Worm (Caenorhabditis elegans): ENCODE measurements around the gene F14H3.12.

The F14H3.12 gene

DNA sequence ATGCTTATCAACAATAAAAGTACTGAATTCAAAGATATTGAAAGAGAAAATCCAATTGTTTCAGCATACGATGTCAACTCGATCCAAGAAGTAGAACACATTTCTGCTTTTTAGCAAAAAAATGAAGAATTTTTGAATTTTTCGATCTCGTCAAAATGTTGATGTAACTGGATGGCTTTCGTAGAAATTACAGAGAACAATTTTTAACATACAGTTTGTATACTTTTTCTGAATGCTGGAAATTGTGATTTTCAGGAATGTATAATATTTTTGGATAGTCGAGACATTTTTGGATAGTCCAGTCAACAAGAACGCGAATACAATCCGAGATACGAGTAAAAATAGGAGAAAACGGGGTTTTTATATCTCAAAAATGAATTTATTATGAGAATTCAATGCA, 43.5 kb upstream of the F14H3.12 start, which contains the start of gene str-103:
str-103 (minus strand) TSS at position 101 of the 400 bp plus-strand sequence.
- TF ChIP-seq elt-3 (tag; optimal IDR thresholded peaks at IDR 0.05) = no peak
- no peak for TF ChIP-seq ham-2 (GFP tag; optimal IDR thresholded peaks at IDR 0.05)
- TF ChIP-seq nhr-12 (tag; optimal IDR thresholded peaks at IDR 0.05) = no peak
- no peak for TF ChIP-seq sem-2 (GFP tag; optimal IDR thresholded peaks at IDR 0.05)
- TF ChIP-seq nhr-2 (tag; optimal IDR thresholded peaks at IDR 0.05) = no peak
- no peak for TF ChIP-seq cnd-1 (tag; optimal IDR thresholded peaks at IDR 0.05)
- TF ChIP-seq unc-120 (tag; optimal IDR thresholded peaks at IDR 0.05; ENCODE audit: poor library complexity, severe bottlenecking) = no peak
- TF ChIP-seq ztf-11 (tag; optimal IDR thresholded peaks at IDR 0.05) = no peak
- TF ChIP-seq mls-2 (tag; optimal IDR thresholded peaks at IDR 0.05) = no peak
- TF ChIP-seq nhr-76 (tag; optimal IDR thresholded peaks at IDR 0.05) = no peak
- no peak for TF ChIP-seq ceh-39 (tag; optimal IDR thresholded peaks at IDR 0.05)
- no peak for TF ChIP-seq zip-8 (tag; optimal IDR thresholded peaks at IDR 0.05)
- TF ChIP-seq nhr-28 (tag; optimal IDR thresholded peaks at IDR 0.05) = no peak
- no peak for TF ChIP-seq lin-13 (tag; optimal IDR thresholded peaks at IDR 0.05)
- no peak for TF ChIP-seq sptf-1 (tag; optimal IDR thresholded peaks at IDR 0.05)
- no peak for TF ChIP-seq snpc-4 (tag; optimal IDR thresholded peaks at IDR 0.05)
- TF ChIP-seq pha-4 (tag; optimal IDR thresholded peaks at IDR 0.05) = no peak
- TF ChIP-seq ceh-83 (GFP tag; optimal IDR thresholded peaks at IDR 0.05) = no peak
- no peak for TF ChIP-seq bed-3 (GFP tag; optimal IDR thresholded peaks at IDR 0.05)

DNA sequence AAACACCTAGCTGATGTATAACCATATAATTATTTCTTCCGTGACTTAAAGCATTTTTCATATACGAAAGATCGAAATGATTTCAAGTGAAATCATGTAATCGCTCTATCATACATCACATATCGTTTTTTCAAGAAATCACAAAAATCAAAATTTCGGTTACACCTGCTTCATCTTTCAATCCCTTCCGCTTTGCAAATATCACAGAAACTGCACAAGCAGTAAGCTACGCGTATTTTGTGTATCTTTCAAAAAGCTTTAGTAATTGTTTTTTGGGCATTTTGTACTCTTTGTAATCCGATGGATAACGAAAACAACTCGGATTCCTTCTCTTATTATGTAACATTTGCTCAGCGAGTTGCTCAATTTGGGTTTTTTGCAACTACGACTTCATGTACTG, 40.3 kb upstream of the F14H3.12 start, which contains the start of gene str-25:
str-25 (plus strand) TSS at position 301 of the 400 bp plus-strand sequence.
- TF ChIP-seq nhr-2 (tag; optimal IDR thresholded peaks at IDR 0.05) (no peak), unc-62 (GFP tag; optimal IDR thresholded peaks at IDR 0.05) (no peak), blmp-1 (tag; optimal IDR thresholded peaks at IDR 0.05) (no peak), ceh-43 (GFP tag; optimal IDR thresholded peaks at IDR 0.05) (no peak), nhr-237 (tag; optimal IDR thresholded peaks at IDR 0.05) (no peak), flh-1 (GFP tag; optimal IDR thresholded peaks at IDR 0.05) (no peak), sptf-1 (tag; optimal IDR thresholded peaks at IDR 0.05) (no peak), mab-5 (tag; optimal IDR thresholded peaks at IDR 0.05) (no peak), nhr-76 (tag; optimal IDR thresholded peaks at IDR 0.05) (no peak), hlh-1 (tag; optimal IDR thresholded peaks at IDR 0.05) (no peak), drap-1 (GFP tag; optimal IDR thresholded peaks at IDR 0.05) (no peak), lin-13 (tag; optimal IDR thresholded peaks at IDR 0.05) (no peak), zip-8 (tag; optimal IDR thresholded peaks at IDR 0.05) (no peak)

DNA sequence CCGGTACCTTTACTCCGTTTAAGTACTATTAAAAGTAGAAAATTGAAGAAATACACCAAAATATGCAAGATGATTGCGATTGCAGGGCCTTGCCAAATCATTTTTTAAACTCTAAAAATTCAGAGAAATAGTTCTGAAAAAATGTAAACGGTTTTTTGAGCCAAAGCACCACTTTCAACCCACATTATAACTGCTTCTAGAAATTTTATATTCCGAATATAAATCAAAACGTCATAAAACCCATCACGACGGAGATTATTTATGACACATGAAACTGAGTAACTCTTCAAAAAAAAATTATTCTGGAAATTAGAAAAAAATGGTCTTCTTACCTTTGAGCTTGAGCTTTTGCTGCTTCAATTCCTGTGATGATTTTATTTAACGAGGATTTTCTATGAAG, 39.1 kb upstream of the F14H3.12 start, which contains the start of gene srxa-16:
srxa-16 (minus strand) TSS at position 101 of the 400 bp plus-strand sequence.
- TF ChIP-seq nhr-76 (tag; optimal IDR thresholded peaks at IDR 0.05) = no peak
- no peak for TF ChIP-seq M03D4.4 (tag; optimal IDR thresholded peaks at IDR 0.05)
- TF ChIP-seq drap-1 (GFP tag; optimal IDR thresholded peaks at IDR 0.05) = no peak
- no peak for TF ChIP-seq ztf-11 (tag; optimal IDR thresholded peaks at IDR 0.05)
- TF ChIP-seq flh-1 (GFP tag; optimal IDR thresholded peaks at IDR 0.05) = no peak
- no peak for TF ChIP-seq ceh-39 (tag; optimal IDR thresholded peaks at IDR 0.05)
- TF ChIP-seq ham-2 (GFP tag; optimal IDR thresholded peaks at IDR 0.05) = no peak
- TF ChIP-seq ces-1 (GFP tag; optimal IDR thresholded peaks at IDR 0.05) = no peak
- no peak for TF ChIP-seq hlh-1 (tag; optimal IDR thresholded peaks at IDR 0.05)

DNA sequence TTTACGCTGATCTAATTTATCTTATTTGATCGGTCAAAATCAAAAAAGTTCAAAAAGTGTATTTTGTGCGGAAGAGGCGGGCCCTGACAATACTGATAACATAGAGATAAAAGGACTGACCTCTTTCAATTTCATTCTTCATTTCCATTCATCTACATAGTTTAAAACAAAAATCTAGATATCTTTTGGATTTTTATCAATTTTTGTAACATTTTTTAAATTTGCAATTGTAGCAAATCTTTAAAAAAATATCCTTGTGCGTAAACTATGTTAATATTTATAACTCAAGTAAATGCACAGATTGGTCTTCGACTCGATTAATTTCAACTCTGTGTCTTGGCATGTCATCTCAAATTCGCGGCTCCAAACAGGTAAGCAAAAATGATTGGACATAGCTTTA, 28.5 kb upstream of the F14H3.12 start, which contains the start of gene argk-1:
argk-1 (plus strand) TSS at position 301 of the 400 bp plus-strand sequence.
- TF ChIP-seq cnd-1 (tag; optimal IDR thresholded peaks at IDR 0.05) = no peak
- TF ChIP-seq lin-13 (tag; optimal IDR thresholded peaks at IDR 0.05) = no peak
- no peak for TF ChIP-seq lin-32 (GFP tag; optimal IDR thresholded peaks at IDR 0.05)
- no peak for TF ChIP-seq snpc-4 (tag; optimal IDR thresholded peaks at IDR 0.05)
- TF ChIP-seq nhr-2 (tag; optimal IDR thresholded peaks at IDR 0.05) = no peak
- no peak for TF ChIP-seq elt-1 (tag; optimal IDR thresholded peaks at IDR 0.05; ENCODE audit: borderline replicate concordance, insufficient read depth)
- no peak for TF ChIP-seq nhr-76 (tag; optimal IDR thresholded peaks at IDR 0.05)
- TF ChIP-seq ceh-43 (GFP tag; optimal IDR thresholded peaks at IDR 0.05) = no peak
- no peak for TF ChIP-seq tbx-8 (GFP tag; optimal IDR thresholded peaks at IDR 0.05)
- no peak for TF ChIP-seq ztf-11 (tag; optimal IDR thresholded peaks at IDR 0.05)
- no peak for TF ChIP-seq mab-5 (tag; optimal IDR thresholded peaks at IDR 0.05)
- TF ChIP-seq drap-1 (GFP tag; optimal IDR thresholded peaks at IDR 0.05) = no peak
- no peak for TF ChIP-seq unc-120 (tag; optimal IDR thresholded peaks at IDR 0.05; ENCODE audit: poor library complexity, severe bottlenecking)
- TF ChIP-seq mep-1 (tag; optimal IDR thresholded peaks at IDR 0.05) = no peak
- no peak for TF ChIP-seq hlh-1 (tag; optimal IDR thresholded peaks at IDR 0.05)
- no peak for TF ChIP-seq bed-3 (GFP tag; optimal IDR thresholded peaks at IDR 0.05)
- TF ChIP-seq M03D4.4 (tag; optimal IDR thresholded peaks at IDR 0.05) = no peak
